Fruit fly (Drosophila melanogaster) whole organism, pupa: ENCODE measurements around the gene CG5116.

Experiments
- CG10348 ChIP-seq: fragments of 200-800 bp; sonication (Bioruptor generic); IDR thresholded peaks from 2 replicates; pipeline ENCODE4 v1.3.6; 2022; ENCODE audit warnings: missing biosample characterization, missing genetic modification characterization
- CG12605 ChIP-seq: fragments of 200-800 bp; sonication (Bioruptor generic); IDR thresholded peaks from 2 replicates; pipeline ENCODE4 v1.3.6; 2022; ENCODE audit warnings: missing biosample characterization, missing genetic modification characterization
- CG13204 ChIP-seq: fragments of 200-800 bp; sonication (Bioruptor generic); optimal IDR thresholded peaks from 2 replicates; lab custom pipeline; 2018; ENCODE audit warnings: missing biosample characterization, mild to moderate bottlenecking, missing genetic modification characterization, moderate library complexity
- CG14655 ChIP-seq: fragments of 200-800 bp; sonication (Bioruptor generic); optimal IDR thresholded peaks from 3 replicates; lab custom pipeline; 2017; ENCODE audit warnings: mild to moderate bottlenecking, missing biosample characterization, missing genetic modification reagents, missing genetic modification characterization
- CG15710 ChIP-seq: fragments of 200-800 bp; sonication (Bioruptor generic); optimal IDR thresholded peaks from 2 replicates; lab custom pipeline; 2018; ENCODE audit warnings: missing biosample characterization, mild to moderate bottlenecking, missing genetic modification characterization, moderate library complexity
- CG17806 ChIP-seq: fragments of 200-800 bp; sonication (Bioruptor generic); optimal IDR thresholded peaks from 2 replicates; lab custom pipeline; 2018; ENCODE audit warnings: missing biosample characterization, mild to moderate bottlenecking, missing genetic modification characterization, moderate library complexity
- CG32121 ChIP-seq: fragments of 200-800 bp; sonication (Bioruptor generic); IDR thresholded peaks from 2 replicates; pipeline ENCODE4 v1.3.6; 2022; ENCODE audit warnings: missing biosample characterization, missing genetic modification characterization
- CG34367 ChIP-seq: fragments of 200-800 bp; sonication (Bioruptor generic); optimal IDR thresholded peaks from 2 replicates; lab custom pipeline; 2018; ENCODE audit warnings: missing biosample characterization, mild to moderate bottlenecking, missing genetic modification characterization
- CG4496 ChIP-seq: fragments of 200-800 bp; sonication (Bioruptor generic); IDR thresholded peaks from 3 replicates; pipeline ENCODE4 v1.3.6; 2022; ENCODE audit warnings: missing biosample characterization, missing genetic modification characterization
- CG8159 ChIP-seq: fragments of 200-800 bp; sonication (Bioruptor generic); optimal IDR thresholded peaks from 3 replicates; lab custom pipeline; 2018; ENCODE audit warnings: missing biosample characterization, mild to moderate bottlenecking, missing genetic modification characterization, moderate library complexity
- CG8301 ChIP-seq: fragments of 200-800 bp; sonication (Bioruptor generic); optimal IDR thresholded peaks from 2 replicates; lab custom pipeline; 2018; ENCODE audit warnings: missing biosample characterization, mild to moderate bottlenecking, missing genetic modification characterization
- CG9948 ChIP-seq: fragments of 200-800 bp; sonication (Bioruptor generic); optimal IDR thresholded peaks from 2 replicates; lab custom pipeline; 2018; ENCODE audit warnings: missing biosample characterization, mild to moderate bottlenecking, missing genetic modification characterization, moderate library complexity
- D1 ChIP-seq: fragments of 200-800 bp; sonication (Bioruptor generic); optimal IDR thresholded peaks from 2 replicates; lab custom pipeline; 2018; ENCODE audit warnings: missing biosample characterization, mild to moderate bottlenecking, missing genetic modification characterization, moderate library complexity
- EcR ChIP-seq: fragments of 200-800 bp; sonication (Bioruptor generic); optimal IDR thresholded peaks from 3 replicates; lab custom pipeline; 2019; ENCODE audit warnings: missing biosample characterization, missing genetic modification characterization, mild to moderate bottlenecking, moderate library complexity, missing genetic modification reagents
- Ets98B ChIP-seq: fragments of 200-800 bp; sonication (Bioruptor generic); IDR thresholded peaks from 2 replicates; pipeline ENCODE4 v1.3.6; 2022; ENCODE audit warnings: missing biosample characterization, missing genetic modification characterization
- Pif1A ChIP-seq: fragments of 200-800 bp; sonication (Bioruptor generic); optimal IDR thresholded peaks from 3 replicates; lab custom pipeline; 2016; ENCODE audit warnings: missing biosample characterization, missing genetic modification characterization
- Pif1B ChIP-seq: fragments of 200-800 bp; sonication (Bioruptor generic); optimal IDR thresholded peaks from 3 replicates; lab custom pipeline; 2016; ENCODE audit warnings: missing biosample characterization, missing genetic modification characterization
- Snoo ChIP-seq: fragments of 200-800 bp; sonication (Bioruptor generic); optimal IDR thresholded peaks from 3 replicates; lab custom pipeline; 2017; ENCODE audit warnings: missing biosample characterization, mild to moderate bottlenecking, missing genetic modification characterization, inconsistent platforms
- fd96Ca ChIP-seq: fragments of 200-800 bp; sonication (Bioruptor generic); IDR thresholded peaks from 3 replicates; pipeline ENCODE4 v1.3.6; 2022; ENCODE audit warnings: missing biosample characterization, missing genetic modification characterization
- gl ChIP-seq: fragments of 200-800 bp; sonication (Bioruptor generic); optimal IDR thresholded peaks from 2 replicates; lab custom pipeline; 2018; ENCODE audit warnings: missing biosample characterization, mild to moderate bottlenecking, missing genetic modification characterization
- rn ChIP-seq: fragments of 200-800 bp; sonication (Bioruptor generic); IDR thresholded peaks from 2 replicates; pipeline ENCODE4 v1.3.6; 2022; ENCODE audit warnings: missing biosample characterization, missing genetic modification characterization

The CG5116 gene

DNA sequence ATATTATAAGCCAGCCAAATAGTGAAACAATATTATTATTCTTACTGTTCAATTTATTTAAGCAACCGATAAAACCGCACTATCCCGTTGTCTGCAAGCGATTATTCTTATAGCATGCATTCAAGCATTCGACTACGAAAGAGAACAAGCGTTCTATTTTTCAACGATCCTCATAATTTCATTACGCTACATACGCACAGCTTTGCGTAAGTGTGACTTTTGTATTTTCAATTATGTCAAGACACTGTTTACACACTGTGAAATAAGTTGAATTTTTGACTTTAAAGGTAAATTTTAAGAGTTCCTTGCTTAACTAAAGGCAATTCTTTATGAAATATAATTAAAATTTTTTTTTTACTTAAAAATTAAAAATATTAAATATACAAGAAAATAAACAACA lies 12.2 kb downstream of the CG5116 start, which contains the start of gene CG33494:
CG33494 (minus strand) TSS at position 90 of the 400 bp plus-strand sequence.
- TF ChIP-seq Pif1A (GFP tag; lab: Kevin White, UChicago), result no peak
- TF ChIP-seq CG14655 (GFP tag; lab: Kevin White, UChicago), result no peak
- TF ChIP-seq EcR (GFP tag; lab: Kevin White, UChicago), result no peak
- TF ChIP-seq Snoo (tag; lab: Kevin White, UChicago), result no peak
- no peak for TF ChIP-seq CG8301 (tag; lab: Kevin White, UChicago)
- TF ChIP-seq Ets98B (GFP tag; lab: Robert Waterston, UW), result no peak
- no peak for TF ChIP-seq CG4496 (GFP tag; lab: Robert Waterston, UW)
- no peak for TF ChIP-seq gl (tag; lab: Kevin White, UChicago)
- no peak for TF ChIP-seq CG32121 (GFP tag; lab: Robert Waterston, UW)
- no peak for TF ChIP-seq CG8159 (tag; lab: Kevin White, UChicago)
- TF ChIP-seq rn, result no peak
- no peak for TF ChIP-seq CG10348
- no peak for TF ChIP-seq CG15710 (tag; lab: Kevin White, UChicago)
- TF ChIP-seq Pif1B (GFP tag; lab: Kevin White, UChicago), result no peak
- no peak for TF ChIP-seq fd96Ca
- no peak for TF ChIP-seq CG12605
- TF ChIP-seq CG13204, result no peak
- TF ChIP-seq CG34367 (tag; lab: Kevin White, UChicago), result no peak

dm6 chr3R:25495753-25496152 lies 12.9 kb downstream of the CG5116 start:
- TF ChIP-seq EcR (GFP tag; lab: Kevin White, UChicago), result no peak
- TF ChIP-seq CG32121 (GFP tag; lab: Robert Waterston, UW), result no peak
- TF ChIP-seq Snoo (tag; lab: Kevin White, UChicago), result no peak
- no peak for TF ChIP-seq CG17806
- TF ChIP-seq CG8301 (tag; lab: Kevin White, UChicago), result no peak
- no peak for TF ChIP-seq Pif1A (GFP tag; lab: Kevin White, UChicago)
- TF ChIP-seq CG15710 (tag; lab: Kevin White, UChicago), result no peak
- TF ChIP-seq Ets98B (GFP tag; lab: Robert Waterston, UW), result no peak
- no peak for TF ChIP-seq gl (tag; lab: Kevin White, UChicago)
- TF ChIP-seq CG13204, result no peak
- TF ChIP-seq CG12605, result no peak
- no peak for TF ChIP-seq rn
- no peak for TF ChIP-seq CG10348
- no peak for TF ChIP-seq CG9948 (tag; lab: Kevin White, UChicago)
- no peak for TF ChIP-seq Pif1B (GFP tag; lab: Kevin White, UChicago)
- no peak for TF ChIP-seq CG4496 (GFP tag; lab: Robert Waterston, UW)
- TF ChIP-seq CG14655 (GFP tag; lab: Kevin White, UChicago), result no peak
- no peak for TF ChIP-seq D1 (tag; lab: Kevin White, UChicago)
- TF ChIP-seq CG34367 (tag; lab: Kevin White, UChicago), result no peak

DNA sequence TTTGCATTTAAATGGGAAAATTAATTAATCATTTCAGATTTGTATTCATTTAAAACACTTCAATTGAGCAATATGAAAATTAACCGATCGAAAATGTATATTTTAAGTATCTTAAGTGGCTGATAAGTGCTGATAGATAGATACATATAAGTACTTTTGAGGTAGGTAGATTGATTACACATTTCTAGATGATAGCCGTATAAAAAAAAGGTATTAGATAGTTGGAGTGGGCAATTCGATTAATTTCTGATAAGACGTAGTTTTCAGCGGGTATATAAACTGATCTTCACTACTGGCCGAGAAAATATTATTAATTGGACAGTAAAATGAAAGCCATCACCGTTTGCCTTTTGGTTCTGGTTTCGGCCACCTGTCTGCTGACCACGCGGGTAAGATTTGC lies 22.0 kb downstream of the CG5116 start, which contains the start of gene CG5107:
CG5107 (plus strand) TSS at position 301 of the 400 bp plus-strand sequence.
- TF ChIP-seq CG34367 (tag; lab: Kevin White, UChicago) (no peak), CG15710 (tag; lab: Kevin White, UChicago) (no peak)

DNA sequence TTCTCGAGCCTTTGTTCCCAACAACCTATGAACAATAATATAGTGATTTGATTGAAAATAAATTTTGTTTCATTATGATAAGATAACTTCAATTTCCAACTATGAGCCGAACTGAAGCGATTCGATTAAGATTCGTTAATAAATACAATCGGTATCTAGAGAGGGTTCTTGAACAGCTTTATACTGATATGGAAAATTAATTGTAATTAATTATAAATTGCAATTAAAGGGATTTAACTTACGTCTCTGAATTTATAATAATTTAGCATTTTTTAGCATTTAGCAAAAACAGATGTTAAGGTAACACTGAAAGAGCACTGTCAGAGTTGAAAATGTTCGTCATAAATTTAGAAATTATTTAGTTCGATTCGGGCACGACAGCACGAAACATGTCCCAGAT lies 23.1 kb downstream of the CG5116 start, which contains the start of gene CG5111:
CG5111 (plus strand) TSS at position 301 of the 400 bp plus-strand sequence.
- TF ChIP-seq CG9948 (tag; lab: Kevin White, UChicago) (no peak), EcR (GFP tag; lab: Kevin White, UChicago) (no peak), CG8159 (tag; lab: Kevin White, UChicago) (no peak), CG34367 (tag; lab: Kevin White, UChicago) (no peak), Ets98B (GFP tag; lab: Robert Waterston, UW) (no peak), CG14655 (GFP tag; lab: Kevin White, UChicago) (no peak), CG17806 (no peak), CG10348 (no peak), CG32121 (GFP tag; lab: Robert Waterston, UW) (no peak), CG8301 (tag; lab: Kevin White, UChicago) (no peak), CG12605 (no peak), D1 (tag; lab: Kevin White, UChicago) (no peak)

- TF ChIP-seq D1 (tag; lab: Kevin White, UChicago), result peak; percentile 26
- no peak for TF ChIP-seq Snoo (tag; lab: Kevin White, UChicago)
Observed at dm6 chr3R:25512750-25513149, 29.9 kb downstream of the CG5116 start.

DNA sequence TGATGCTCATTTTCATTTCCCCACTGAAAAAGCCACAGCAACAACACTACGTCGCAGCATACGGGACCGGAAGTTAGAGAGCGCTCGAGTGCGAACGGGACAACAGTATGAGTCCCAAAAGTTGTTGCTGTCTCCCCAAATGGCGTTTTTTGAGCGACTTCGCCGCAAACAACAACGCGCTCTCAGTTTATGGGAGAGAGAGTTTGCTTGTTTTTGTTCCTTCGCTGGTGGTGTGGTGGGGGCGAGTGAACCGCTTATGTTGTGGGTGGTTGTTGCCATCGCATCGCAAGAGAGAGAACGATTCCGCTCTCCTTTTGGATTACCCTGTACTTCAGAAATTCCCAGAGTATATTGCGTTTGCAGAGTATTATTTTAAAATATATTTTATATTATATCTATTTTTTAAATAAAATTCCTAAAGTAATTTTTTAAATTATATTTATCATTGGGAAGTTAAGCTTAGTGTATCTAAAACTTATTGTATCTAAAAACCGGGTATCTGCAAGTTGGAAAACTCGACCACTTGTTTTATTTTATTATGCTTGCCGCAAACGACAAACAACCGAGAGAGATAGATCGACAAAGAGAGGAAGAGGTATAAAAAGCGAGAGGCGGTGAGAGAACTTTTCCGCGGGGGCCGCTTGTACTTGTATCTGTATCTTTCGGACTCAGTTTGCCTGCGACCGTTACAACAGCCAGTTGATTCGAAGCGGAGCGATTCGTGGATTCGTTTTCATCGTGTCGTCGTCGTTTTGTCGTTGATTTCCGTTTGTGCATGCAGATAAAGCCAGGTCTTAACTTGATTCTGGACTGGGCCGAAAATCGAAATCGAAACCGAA lies 32.8 kb downstream of the CG5116 start, which contains the start of gene msi:
msi (plus strand) TSS at position 669 of the 839 bp plus-strand sequence.
- peak; percentile 99 for TF ChIP-seq CG15710 (tag; lab: Kevin White, UChicago)
- peak; percentile 94 for TF ChIP-seq fd96Ca
- peak; percentile 98 for TF ChIP-seq D1 (tag; lab: Kevin White, UChicago)
- TF ChIP-seq Pif1A (GFP tag; lab: Kevin White, UChicago), result peak; percentile 92
- TF ChIP-seq CG4496 (GFP tag; lab: Robert Waterston, UW), result peak; percentile 97
- peak; percentile 99 for TF ChIP-seq CG17806
- peak; percentile 99 for TF ChIP-seq CG14655 (GFP tag; lab: Kevin White, UChicago)
- peak; percentile 96 for TF ChIP-seq CG12605
- peak; percentile 96 for TF ChIP-seq Pif1B (GFP tag; lab: Kevin White, UChicago)
- TF ChIP-seq CG8301 (tag; lab: Kevin White, UChicago), result peak; percentile 97
- TF ChIP-seq gl (tag; lab: Kevin White, UChicago), result peak; percentile 87
- TF ChIP-seq CG32121 (GFP tag; lab: Robert Waterston, UW), result peak; percentile 99
- TF ChIP-seq CG13204, result peak; percentile 88
- TF ChIP-seq CG8159 (tag; lab: Kevin White, UChicago), result peak; percentile 99
- TF ChIP-seq rn, result peak; percentile 95
- TF ChIP-seq CG9948 (tag; lab: Kevin White, UChicago), result peak; percentile 99
- TF ChIP-seq CG10348, result peak; percentile 94
- TF ChIP-seq Snoo (tag; lab: Kevin White, UChicago), result peak; percentile 97
- TF ChIP-seq CG34367 (tag; lab: Kevin White, UChicago), result peak; percentile 95
- TF ChIP-seq EcR (GFP tag; lab: Kevin White, UChicago), result peak; percentile 77
- peak; percentile 98 for TF ChIP-seq Ets98B (GFP tag; lab: Robert Waterston, UW)
